Worm (Caenorhabditis elegans): ENCODE measurements around the gene F33G12.6.

The F33G12.6 gene

DNA sequence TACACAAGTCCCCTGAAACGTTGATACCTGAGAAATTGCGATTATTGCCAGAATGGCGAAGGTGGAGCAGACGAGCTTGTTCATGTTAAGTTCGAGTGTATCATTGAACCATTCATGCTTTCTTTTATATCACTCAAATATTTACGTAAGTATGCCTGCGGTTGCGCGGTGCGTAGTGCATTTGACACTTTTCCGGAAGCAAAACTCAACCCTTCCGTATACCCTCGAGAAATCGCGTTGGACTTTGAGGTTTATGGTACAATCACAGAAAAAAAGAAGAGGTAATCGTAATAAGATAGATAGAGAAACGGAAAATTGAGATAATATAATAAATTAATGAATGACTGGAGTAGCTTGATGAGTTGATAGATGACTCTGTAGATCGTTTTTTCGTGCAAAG is 19.8 kb downstream of the F33G12.6 start, which contains the start of gene idpb-2:
Gene idpb-2 (minus strand): TSS at position 101 of the 400 bp plus-strand sequence.
- no peak for TF ChIP-seq fos-1 (tag; optimal IDR thresholded peaks at IDR 0.05)
- no peak for TF ChIP-seq lin-15B (tag; optimal IDR thresholded peaks at IDR 0.05)
- no peak for TF ChIP-seq hmg-11 (tag; optimal IDR thresholded peaks at IDR 0.05)
- no peak for TF ChIP-seq nhr-76 (tag; optimal IDR thresholded peaks at IDR 0.05)
- no peak for TF ChIP-seq elt-1 (tag; optimal IDR thresholded peaks at IDR 0.05)
- no peak for TF ChIP-seq ceh-28 (tag; optimal IDR thresholded peaks at IDR 0.05)
- no peak for TF ChIP-seq fkh-10 (GFP tag; optimal IDR thresholded peaks at IDR 0.05)

DNA sequence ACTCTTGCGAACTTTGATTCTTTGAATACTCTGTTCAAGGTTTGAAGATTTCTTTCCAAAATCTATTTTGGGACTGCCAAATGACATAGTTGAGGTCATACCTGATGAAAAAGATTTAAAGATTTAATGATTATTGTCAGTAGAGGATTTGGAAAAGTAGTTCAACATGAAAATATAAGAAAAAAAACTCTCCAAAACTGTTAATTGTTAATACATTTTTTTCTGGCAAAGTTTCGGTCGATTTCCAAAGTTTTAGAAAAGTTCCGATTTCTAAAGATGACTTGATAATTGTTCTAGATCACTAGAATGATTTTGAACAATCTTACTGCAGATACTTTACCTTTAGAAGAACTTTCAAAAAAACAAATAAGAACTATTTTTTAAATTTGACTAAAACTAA is 21.6 kb downstream of the F33G12.6 start, which contains the start of gene C27A2.7:
Gene C27A2.7 (minus strand): TSS at position 101 of the 400 bp plus-strand sequence.
- TF ChIP-seq nhr-23 (tag; optimal IDR thresholded peaks at IDR 0.05) (no peak), nhr-237 (tag; optimal IDR thresholded peaks at IDR 0.05) (no peak), fkh-2 (tag; optimal IDR thresholded peaks at IDR 0.05) (no peak), unc-39 (tag; optimal IDR thresholded peaks at IDR 0.05) (no peak), daf-12 (tag; optimal IDR thresholded peaks at IDR 0.05) (no peak), nfya-1 (tag; optimal IDR thresholded peaks at IDR 0.05; ENCODE audit: insufficient read depth) (no peak), tbx-2 (tag; optimal IDR thresholded peaks at IDR 0.05) (no peak), ceh-82 (tag; optimal IDR thresholded peaks at IDR 0.05) (no peak), ceh-28 (tag; optimal IDR thresholded peaks at IDR 0.05) (no peak), snpc-4 (tag; optimal IDR thresholded peaks at IDR 0.05) (no peak), skn-1 (tag; optimal IDR thresholded peaks at IDR 0.05) (no peak)

ce11 chrII:5081124-5081913 is 31.6 kb downstream of the F33G12.6 start, which contains the start of gene dsh-2:
Gene dsh-2, minus strand, starts transcription at chrII:5081174.
- peak; percentile 11 for TF ChIP-seq egl-27 (tag; optimal IDR thresholded peaks at IDR 0.05)
- no peak for TF ChIP-seq nhr-12 (tag; optimal IDR thresholded peaks at IDR 0.05)
- TF ChIP-seq hmg-11 (tag; optimal IDR thresholded peaks at IDR 0.05): peak; percentile 42
- TF ChIP-seq nhr-28 (tag; optimal IDR thresholded peaks at IDR 0.05): no peak
- peak; percentile 84 for TF ChIP-seq elt-2 (tag; optimal IDR thresholded peaks at IDR 0.05)
- no peak for TF ChIP-seq elt-3 (tag; optimal IDR thresholded peaks at IDR 0.05)
- no peak for TF ChIP-seq ama-1 (optimal IDR thresholded peaks at IDR 0.05)
- peak; percentile 26 for TF ChIP-seq aly-2 (tag; optimal IDR thresholded peaks at IDR 0.05)
- TF ChIP-seq nhr-43 (tag; optimal IDR thresholded peaks at IDR 0.05; ENCODE audit: poor library complexity, severe bottlenecking): peak; percentile 37
- no peak for TF ChIP-seq R02D3.7 (tag; optimal IDR thresholded peaks at IDR 0.05)
- TF ChIP-seq lsy-12 (tag; optimal IDR thresholded peaks at IDR 0.05): no peak
- TF ChIP-seq fkh-10 (GFP tag; optimal IDR thresholded peaks at IDR 0.05): no peak
- no peak for TF ChIP-seq sea-2 (GFP tag; optimal IDR thresholded peaks at IDR 0.05)
- TF ChIP-seq ZK546.5 (tag; optimal IDR thresholded peaks at IDR 0.05): no peak
- TF ChIP-seq pha-4 (tag; optimal IDR thresholded peaks at IDR 0.05): peak; percentile 86
- TF ChIP-seq unc-62 (GFP tag; optimal IDR thresholded peaks at IDR 0.05): no peak
- no peak for TF ChIP-seq lin-39 (tag; optimal IDR thresholded peaks at IDR 0.05)
- TF ChIP-seq tbx-2 (tag; optimal IDR thresholded peaks at IDR 0.05): no peak
- TF ChIP-seq nfya-1 (tag; optimal IDR thresholded peaks at IDR 0.05; ENCODE audit: insufficient read depth): peak; percentile 65
- TF ChIP-seq ceh-82 (tag; optimal IDR thresholded peaks at IDR 0.05): no peak
- no peak for TF ChIP-seq nhr-237 (tag; optimal IDR thresholded peaks at IDR 0.05)
- TF ChIP-seq snpc-4 (tag; optimal IDR thresholded peaks at IDR 0.05): peak; percentile 31
- TF ChIP-seq lin-15B (tag; optimal IDR thresholded peaks at IDR 0.05): peak; percentile 53
- TF ChIP-seq nhr-23 (tag; optimal IDR thresholded peaks at IDR 0.05): peak; percentile 94
- TF ChIP-seq nhr-25 (tag; optimal IDR thresholded peaks at IDR 0.05): peak; percentile 98
- TF ChIP-seq pqm-1 (tag; optimal IDR thresholded peaks at IDR 0.05): peak; percentile 49
- TF ChIP-seq ceh-28 (tag; optimal IDR thresholded peaks at IDR 0.05): peak; percentile 72
- no peak for TF ChIP-seq daf-12 (tag; optimal IDR thresholded peaks at IDR 0.05)
- no peak for TF ChIP-seq skn-1 (tag; optimal IDR thresholded peaks at IDR 0.05)

- TF ChIP-seq nhr-25 (tag; optimal IDR thresholded peaks at IDR 0.05) (no peak), fos-1 (tag; optimal IDR thresholded peaks at IDR 0.05) (no peak), daf-12 (tag; optimal IDR thresholded peaks at IDR 0.05) (no peak), snpc-4 (tag; optimal IDR thresholded peaks at IDR 0.05) (no peak), R02D3.7 (tag; optimal IDR thresholded peaks at IDR 0.05) (no peak), nhr-67 (tag; optimal IDR thresholded peaks at IDR 0.05) (no peak)
Observed at ce11 chrII:5083341-5083740, 33.6 kb downstream of the F33G12.6 start, which contains the start of gene C04G6.4. Gene C04G6.4, minus strand, starts transcription at chrII:5083441.

Data from whole organism, L3 larva.